Fruit fly (Drosophila melanogaster): ENCODE results near the gene Cdep.

Cdep gene

dm6 chr3R:4978256-4979021 lies 68.1 kb downstream of the Cdep start:
- TF ChIP-seq Dll (optimal IDR thresholded peaks at IDR 0.05) (no peak), psq (optimal IDR thresholded peaks at IDR 0.05) (no peak)

- TF ChIP-seq usp (GFP tag; optimal IDR thresholded peaks at IDR 0.05): no peak
- no peak for TF ChIP-seq psq (optimal IDR thresholded peaks at IDR 0.05)
- TF ChIP-seq pan (optimal IDR thresholded peaks at IDR 0.05): no peak
- no peak for TF ChIP-seq EcR (GFP tag; optimal IDR thresholded peaks at IDR 0.05)
- TF ChIP-seq CG8478 (optimal IDR thresholded peaks at IDR 0.05): no peak
- no peak for TF ChIP-seq Dll (optimal IDR thresholded peaks at IDR 0.05)
Measured at dm6 chr3R:4979143-4979728, 68.9 kb downstream of the Cdep start.

- TF ChIP-seq usp (GFP tag; optimal IDR thresholded peaks at IDR 0.05) (no peak), CG8478 (optimal IDR thresholded peaks at IDR 0.05) (no peak), pan (optimal IDR thresholded peaks at IDR 0.05) (no peak), psq (optimal IDR thresholded peaks at IDR 0.05) (no peak), Dll (optimal IDR thresholded peaks at IDR 0.05) (no peak), EcR (GFP tag; optimal IDR thresholded peaks at IDR 0.05) (no peak)
Measured at dm6 chr3R:4980069-4980797, 69.9 kb downstream of the Cdep start.

- no peak for TF ChIP-seq Dll (optimal IDR thresholded peaks at IDR 0.05)
- no peak for TF ChIP-seq psq (optimal IDR thresholded peaks at IDR 0.05)
- no peak for TF ChIP-seq usp (GFP tag; optimal IDR thresholded peaks at IDR 0.05)
- no peak for TF ChIP-seq EcR (GFP tag; optimal IDR thresholded peaks at IDR 0.05)
- TF ChIP-seq CG8478 (optimal IDR thresholded peaks at IDR 0.05): no peak
- TF ChIP-seq pan (optimal IDR thresholded peaks at IDR 0.05): no peak
Measured at dm6 chr3R:4981076-4981593, 70.8 kb downstream of the Cdep start.

- TF ChIP-seq psq (optimal IDR thresholded peaks at IDR 0.05): no peak
- no peak for TF ChIP-seq CG8478 (optimal IDR thresholded peaks at IDR 0.05)
- TF ChIP-seq EcR (GFP tag; optimal IDR thresholded peaks at IDR 0.05): no peak
- no peak for TF ChIP-seq pan (optimal IDR thresholded peaks at IDR 0.05)
- TF ChIP-seq Dll (optimal IDR thresholded peaks at IDR 0.05): no peak
- no peak for TF ChIP-seq usp (GFP tag; optimal IDR thresholded peaks at IDR 0.05)
Measured at dm6 chr3R:4984132-4984531, 73.8 kb downstream of the Cdep start, which contains the start of gene CG14662. Gene CG14662 (minus strand): TSS chr3R:4984232.

- TF ChIP-seq psq (optimal IDR thresholded peaks at IDR 0.05) (no peak), Dll (optimal IDR thresholded peaks at IDR 0.05) (no peak), CG8478 (optimal IDR thresholded peaks at IDR 0.05) (no peak), usp (GFP tag; optimal IDR thresholded peaks at IDR 0.05) (no peak), pan (optimal IDR thresholded peaks at IDR 0.05) (no peak), EcR (GFP tag; optimal IDR thresholded peaks at IDR 0.05) (no peak)
Measured at dm6 chr3R:4984688-4985087, 74.3 kb downstream of the Cdep start.

- TF ChIP-seq EcR (GFP tag; optimal IDR thresholded peaks at IDR 0.05): no peak
- TF ChIP-seq psq (optimal IDR thresholded peaks at IDR 0.05): no peak
- TF ChIP-seq Dll (optimal IDR thresholded peaks at IDR 0.05): no peak
- TF ChIP-seq pan (optimal IDR thresholded peaks at IDR 0.05): no peak
- TF ChIP-seq CG8478 (optimal IDR thresholded peaks at IDR 0.05): no peak
- no peak for TF ChIP-seq usp (GFP tag; optimal IDR thresholded peaks at IDR 0.05)
Measured at dm6 chr3R:4986666-4987065, 76.3 kb downstream of the Cdep start.

dm6 chr3R:4987408-4987807 lies 77.1 kb downstream of the Cdep start:
- TF ChIP-seq usp (GFP tag; optimal IDR thresholded peaks at IDR 0.05): no peak
- TF ChIP-seq CG8478 (optimal IDR thresholded peaks at IDR 0.05): no peak
- TF ChIP-seq Dll (optimal IDR thresholded peaks at IDR 0.05): no peak
- no peak for TF ChIP-seq EcR (GFP tag; optimal IDR thresholded peaks at IDR 0.05)
- TF ChIP-seq psq (optimal IDR thresholded peaks at IDR 0.05): no peak
- no peak for TF ChIP-seq pan (optimal IDR thresholded peaks at IDR 0.05)

dm6 chr3R:4989150-4990017 lies 79.0 kb downstream of the Cdep start:
- TF ChIP-seq pan (optimal IDR thresholded peaks at IDR 0.05): no peak
- no peak for TF ChIP-seq Dll (optimal IDR thresholded peaks at IDR 0.05)
- no peak for TF ChIP-seq EcR (GFP tag; optimal IDR thresholded peaks at IDR 0.05)
- TF ChIP-seq psq (optimal IDR thresholded peaks at IDR 0.05): no peak
- TF ChIP-seq CG8478 (optimal IDR thresholded peaks at IDR 0.05): no peak
- no peak for TF ChIP-seq usp (GFP tag; optimal IDR thresholded peaks at IDR 0.05)

dm6 chr3R:4992227-4992737 lies 81.9 kb downstream of the Cdep start:
- no peak for TF ChIP-seq CG8478 (optimal IDR thresholded peaks at IDR 0.05)
- TF ChIP-seq EcR (GFP tag; optimal IDR thresholded peaks at IDR 0.05): no peak
- no peak for TF ChIP-seq Dll (optimal IDR thresholded peaks at IDR 0.05)
- TF ChIP-seq pan (optimal IDR thresholded peaks at IDR 0.05): no peak
- TF ChIP-seq psq (optimal IDR thresholded peaks at IDR 0.05): no peak

dm6 chr3R:4993385-4993784 lies 83.0 kb downstream of the Cdep start:
- no peak for TF ChIP-seq psq (optimal IDR thresholded peaks at IDR 0.05)
- no peak for TF ChIP-seq usp (GFP tag; optimal IDR thresholded peaks at IDR 0.05)
- no peak for TF ChIP-seq CG8478 (optimal IDR thresholded peaks at IDR 0.05)
